Worm (Caenorhabditis elegans) whole organism, late embryonic: ENCODE data around the gene try-14.

Source experiments
- C08G9.2 ChIP-seq: sonication (generic microtip); optimal IDR thresholded peaks from 2 replicates; lab custom pipeline; 2016; ENCODE audit warnings: mild to moderate bottlenecking, missing genetic modification characterization, moderate library complexity, missing compliant biosample characterization
- C38D4.7 ChIP-seq: fragments of 200-800 bp; sonication (Bioruptor generic); optimal IDR thresholded peaks from 2 replicates; lab custom pipeline; 2018; ENCODE audit warnings: mild to moderate bottlenecking, missing genetic modification characterization, moderate library complexity, missing compliant biosample characterization
- F13H6.1 ChIP-seq: sonication (generic microtip); optimal IDR thresholded peaks from 2 replicates; lab custom pipeline; 2016; ENCODE audit warnings: missing genetic modification characterization, missing compliant biosample characterization
- ama-1 ChIP-seq: fragments of 150-350 bp; optimal IDR thresholded peaks from 2 replicates; lab custom pipeline; 2014
- ceh-18 ChIP-seq: sonication (generic microtip); optimal IDR thresholded peaks from 2 replicates; lab custom pipeline; 2016; ENCODE audit warnings: missing genetic modification characterization, missing compliant biosample characterization
- ceh-2 ChIP-seq: sonication (generic microtip); optimal IDR thresholded peaks from 2 replicates; lab custom pipeline; 2016; ENCODE audit warnings: missing genotype, missing genetic modification characterization, missing compliant biosample characterization
- ceh-30 ChIP-seq: fragments of 150-350 bp; optimal IDR thresholded peaks from 2 replicates; lab custom pipeline; 2014; ENCODE audit warnings: missing biosample characterization, missing genetic modification characterization
- ceh-31 ChIP-seq: sonication (generic microtip); optimal IDR thresholded peaks from 2 replicates; lab custom pipeline; 2016; ENCODE audit warnings: missing genetic modification characterization, missing compliant biosample characterization
- ceh-34 ChIP-seq: sonication (generic microtip); optimal IDR thresholded peaks from 2 replicates; lab custom pipeline; 2016; ENCODE audit warnings: mild to moderate bottlenecking, missing genetic modification characterization, missing compliant biosample characterization
- dmd-4 ChIP-seq: sonication (generic microtip); optimal IDR thresholded peaks from 2 replicates; lab custom pipeline; 2016; ENCODE audit warnings: borderline replicate concordance, missing genetic modification characterization, missing compliant biosample characterization
- dve-1 ChIP-seq: sonication (generic microtip); optimal IDR thresholded peaks from 2 replicates; lab custom pipeline; 2017; ENCODE audit warnings: antibody characterized with exemption, mild to moderate bottlenecking, missing genetic modification characterization, missing compliant biosample characterization
- elt-2 ChIP-seq: sonication (generic microtip); optimal IDR thresholded peaks from 2 replicates; lab custom pipeline; 2016; ENCODE audit warnings: missing genetic modification reagents, missing genetic modification characterization, missing compliant biosample characterization
- fkh-6 ChIP-seq: sonication (generic microtip); optimal IDR thresholded peaks from 2 replicates; lab custom pipeline; 2016; ENCODE audit warnings: missing genetic modification characterization, missing compliant biosample characterization
- gmeb-2 ChIP-seq: sonication (generic microtip); optimal IDR thresholded peaks from 2 replicates; lab custom pipeline; 2016; ENCODE audit warnings: missing genetic modification characterization, inconsistent platforms, missing compliant biosample characterization
- hlh-13 ChIP-seq: fragments of 200-800 bp; sonication (Bioruptor generic); optimal IDR thresholded peaks from 2 replicates; lab custom pipeline; 2018; ENCODE audit warnings: mild to moderate bottlenecking, missing genetic modification characterization, missing compliant biosample characterization
- hlh-15 ChIP-seq: sonication (generic microtip); optimal IDR thresholded peaks from 2 replicates; lab custom pipeline; 2016; ENCODE audit warnings: missing genetic modification characterization, missing compliant biosample characterization
- hlh-30 ChIP-seq: sonication (generic microtip); optimal IDR thresholded peaks from 2 replicates; lab custom pipeline; 2017; ENCODE audit warnings: antibody characterized with exemption, missing genetic modification characterization, missing compliant biosample characterization; ENCODE audit not compliant: insufficient read depth
- hlh-6 ChIP-seq: sonication (generic microtip); optimal IDR thresholded peaks from 2 replicates; lab custom pipeline; 2016; ENCODE audit warnings: missing genotype, missing genetic modification characterization, missing compliant biosample characterization
- lim-6 ChIP-seq: sonication (generic microtip); optimal IDR thresholded peaks from 2 replicates; lab custom pipeline; 2016; ENCODE audit warnings: missing genetic modification characterization, missing compliant biosample characterization
- madf-2 ChIP-seq: sonication (generic microtip); optimal IDR thresholded peaks from 2 replicates; lab custom pipeline; 2017; ENCODE audit warnings: missing genetic modification characterization, missing compliant biosample characterization
- nfya-1 ChIP-seq: sonication (generic microtip); optimal IDR thresholded peaks from 2 replicates; lab custom pipeline; 2017; ENCODE audit warnings: missing genetic modification characterization, mild to moderate bottlenecking, missing compliant biosample characterization, antibody characterized with exemption, moderate library complexity
- nhr-11 ChIP-seq: fragments of 150-350 bp; optimal IDR thresholded peaks from 2 replicates; lab custom pipeline; 2014; ENCODE audit warnings: missing biosample characterization, missing genetic modification characterization
- npax-4 ChIP-seq: sonication (generic microtip); optimal IDR thresholded peaks from 2 replicates; lab custom pipeline; 2016; ENCODE audit warnings: missing genetic modification characterization, missing compliant biosample characterization
- odd-2 ChIP-seq: sonication (generic microtip); optimal IDR thresholded peaks from 2 replicates; lab custom pipeline; 2017; ENCODE audit warnings: antibody characterized with exemption, mild to moderate bottlenecking, missing genetic modification characterization, missing compliant biosample characterization
- pag-3 ChIP-seq: sonication (generic microtip); optimal IDR thresholded peaks from 2 replicates; lab custom pipeline; 2016; ENCODE audit warnings: missing compliant biosample characterization, missing genetic modification characterization, borderline replicate concordance
- pax-1 ChIP-seq: fragments of 150-350 bp; optimal IDR thresholded peaks from 2 replicates; lab custom pipeline; 2014; ENCODE audit warnings: missing biosample characterization, missing genetic modification characterization
- pros-1 ChIP-seq: fragments of 150-350 bp; optimal IDR thresholded peaks from 2 replicates; lab custom pipeline; 2014; ENCODE audit warnings: missing biosample characterization, missing genetic modification reagents, missing genetic modification characterization
- ref-2 ChIP-seq: sonication (generic microtip); optimal IDR thresholded peaks from 2 replicates; lab custom pipeline; 2016; ENCODE audit warnings: missing genetic modification characterization, missing compliant biosample characterization
- sox-2 ChIP-seq: fragments of 200-800 bp; sonication (Bioruptor generic); IDR thresholded peaks from 2 replicates; pipeline ENCODE4 v1.3.6; 2022; ENCODE audit warnings: missing genetic modification reagents, missing genetic modification characterization, missing compliant biosample characterization
- sox-4 ChIP-seq: sonication (generic microtip); optimal IDR thresholded peaks from 2 replicates; lab custom pipeline; 2017; ENCODE audit warnings: mild to moderate bottlenecking, missing genetic modification characterization, inconsistent platforms, missing compliant biosample characterization
- tbx-7 ChIP-seq: sonication (generic microtip); optimal IDR thresholded peaks from 2 replicates; lab custom pipeline; 2016; ENCODE audit warnings: missing genotype, missing genetic modification characterization, missing compliant biosample characterization

Gene try-14

ce11 chrX:7469907-7470306 is 25.5 kb downstream of the try-14 start:
- TF ChIP-seq npax-4 (no peak), madf-2 (tag; lab: Kevin White, UChicago) (no peak), ceh-31 (tag; lab: Kevin White, UChicago) (peak; percentile 16), tbx-7 (no peak), sox-2 (GFP tag; lab: Robert Waterston, UW) (peak; percentile 77; the same call in 1 of the 2 replicates), ref-2 (tag; lab: Kevin White, UChicago) (no peak), lim-6 (no peak), C38D4.7 (GFP tag; lab: Kevin White, UChicago) (no peak), gmeb-2 (tag; lab: Kevin White, UChicago) (no peak), pax-1 (tag; lab: Kevin White, UChicago) (no peak)

- no peak for TF ChIP-seq C08G9.2 (tag; lab: Kevin White, UChicago)
- TF ChIP-seq elt-2: no peak
These were observed 28.7 kb downstream of the try-14 start for ce11 chrX:7466682-7467081.

DNA sequence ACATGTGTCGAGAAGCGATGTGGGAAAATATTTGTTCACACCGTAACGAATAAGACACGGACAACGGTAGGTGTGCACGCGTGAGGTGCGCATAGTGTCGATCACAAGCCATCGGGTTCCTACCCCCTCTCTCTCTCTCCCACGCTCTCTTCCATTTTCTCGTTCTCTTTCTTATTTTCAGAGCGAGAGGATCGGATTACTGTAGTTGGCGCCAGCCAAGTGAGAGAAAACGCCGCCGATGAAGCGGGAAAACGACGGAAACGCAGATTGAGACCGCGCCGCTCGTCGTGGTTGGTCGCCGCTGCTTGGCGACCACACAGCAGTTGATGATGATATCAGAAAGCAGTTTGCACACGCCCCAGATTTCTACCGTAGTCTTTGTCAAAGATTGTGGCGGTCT is 31.0 kb downstream of the try-14 start:
- TF ChIP-seq dve-1 (tag; lab: Kevin White, UChicago): no peak
- TF ChIP-seq nfya-1 (tag; lab: Kevin White, UChicago): peak; percentile 47
- no peak for TF ChIP-seq odd-2 (tag; lab: Kevin White, UChicago)
- no peak for TF ChIP-seq dmd-4 (tag; lab: Kevin White, UChicago)
- no peak for TF ChIP-seq gmeb-2 (tag; lab: Kevin White, UChicago)
- TF ChIP-seq ceh-34 (tag; lab: Kevin White, UChicago): peak; percentile 48
- TF ChIP-seq, all 69 proteins: peak for 2

ce11 chrX:7463637-7464036 is 31.8 kb downstream of the try-14 start, which contains the start of gene sox-2:
sox-2 (minus strand) TSS chrX:7463736.
- TF ChIP-seq pros-1 (tag; lab: Kevin White, UChicago): no peak
- TF ChIP-seq ama-1 (lab: Kevin White, UChicago): no peak
- peak; percentile 51 for TF ChIP-seq ceh-31 (tag; lab: Kevin White, UChicago)
- no peak for TF ChIP-seq fkh-6 (tag; lab: Kevin White, UChicago)
- no peak for TF ChIP-seq ceh-2 (tag; lab: Kevin White, UChicago)
- no peak for TF ChIP-seq pag-3 (tag; lab: Kevin White, UChicago)
- TF ChIP-seq sox-4 (tag; lab: Kevin White, UChicago): no peak
- TF ChIP-seq nhr-11: no peak
- no peak for TF ChIP-seq hlh-30 (tag; lab: Kevin White, UChicago)
- peak; percentile 4 for TF ChIP-seq ref-2 (tag; lab: Kevin White, UChicago)
- no peak for TF ChIP-seq hlh-13
- no peak for TF ChIP-seq C08G9.2 (tag; lab: Kevin White, UChicago)
- no peak for TF ChIP-seq odd-2 (tag; lab: Kevin White, UChicago)
- TF ChIP-seq ceh-30 (tag; lab: Kevin White, UChicago): no peak
- no peak for TF ChIP-seq ceh-18 (tag; lab: Kevin White, UChicago)
- no peak for TF ChIP-seq F13H6.1
- peak; percentile 69 for TF ChIP-seq sox-2 (GFP tag; lab: Robert Waterston, UW)
- no peak for TF ChIP-seq ceh-34 (tag; lab: Kevin White, UChicago)
- no peak for TF ChIP-seq npax-4

ce11 chrX:7460516-7460915 is 34.9 kb downstream of the try-14 start:
- no peak for TF ChIP-seq hlh-15 (tag; lab: Kevin White, UChicago)
- TF ChIP-seq hlh-6: peak; percentile 19
- TF ChIP-seq ceh-34 (tag; lab: Kevin White, UChicago): peak; percentile 2
- peak; percentile 47 for TF ChIP-seq ref-2 (tag; lab: Kevin White, UChicago)
- TF ChIP-seq nfya-1 (tag; lab: Kevin White, UChicago): peak; percentile 93
- peak; percentile 67 for TF ChIP-seq ceh-31 (tag; lab: Kevin White, UChicago)
- no peak for TF ChIP-seq fkh-6 (tag; lab: Kevin White, UChicago)
